Worm (Caenorhabditis elegans): Measurements from ENCODE around the gene ZK637.12.

DNA sequence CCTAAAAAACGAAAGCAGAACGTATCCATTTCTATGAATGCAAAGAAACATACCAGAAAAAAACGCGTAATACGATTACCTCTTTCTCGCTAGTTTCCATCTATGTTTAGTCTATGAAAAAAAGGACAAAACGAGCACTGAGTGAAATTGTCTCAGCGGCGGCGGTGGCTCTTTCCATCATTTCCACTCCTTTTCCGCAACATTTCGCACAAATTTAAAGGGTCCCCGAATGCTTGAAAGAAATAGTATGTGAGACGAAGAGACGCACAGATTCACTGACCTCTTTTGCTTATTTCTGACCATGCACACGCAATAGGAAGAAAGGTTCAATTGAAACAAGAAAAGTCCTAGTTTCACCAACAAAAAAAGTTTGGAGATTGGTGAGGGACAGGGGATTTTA is 22.2 kb downstream of the ZK637.12 start:
- TF ChIP-seq ztf-11 (tag; optimal IDR thresholded peaks at IDR 0.05), result no peak
- TF ChIP-seq nhr-19 (GFP tag; conservative IDR thresholded peaks at IDR 0.05), result no peak
- TF ChIP-seq nhr-77 (tag; optimal IDR thresholded peaks at IDR 0.05), result no peak
- no peak for TF ChIP-seq irx-1 (tag; optimal IDR thresholded peaks at IDR 0.05)
- TF ChIP-seq dpl-1 (GFP tag; optimal IDR thresholded peaks at IDR 0.05), result no peak
- TF ChIP-seq dsc-1 (tag; optimal IDR thresholded peaks at IDR 0.05), result no peak
- no peak for TF ChIP-seq fkh-4 (tag; optimal IDR thresholded peaks at IDR 0.05; ENCODE audit: borderline replicate concordance)
- TF ChIP-seq mdl-1 (tag; optimal IDR thresholded peaks at IDR 0.05), result no peak
- TF ChIP-seq aly-2 (tag; optimal IDR thresholded peaks at IDR 0.05), result no peak
- no peak for TF ChIP-seq sup-37 (GFP tag; optimal IDR thresholded peaks at IDR 0.05)
- no peak for TF ChIP-seq nhr-47 (tag; optimal IDR thresholded peaks at IDR 0.05)
- TF ChIP-seq nhr-76 (tag; optimal IDR thresholded peaks at IDR 0.05), result no peak
- no peak for TF ChIP-seq nhr-28 (tag; optimal IDR thresholded peaks at IDR 0.05)
- TF ChIP-seq ama-1 (optimal IDR thresholded peaks at IDR 0.05), result no peak

Data from whole organism, L1 larva.